Fruit fly (Drosophila melanogaster) whole organism: ENCODE measurements around the gene CG5895.

Experiments
- CG8478 ChIP-seq: fragments of >200 bp; optimal IDR thresholded peaks from 2 replicates; lab custom pipeline; 2018; ENCODE audit warnings: inconsistent platforms
- Dll ChIP-seq: fragments of >200 bp; optimal IDR thresholded peaks from 2 replicates; lab custom pipeline; 2017
- EcR ChIP-seq, 2 experiments: fragments of >200 bp; optimal IDR thresholded peaks; 2 replicates each; lab custom pipeline; 2017; ENCODE audit warnings: missing biosample characterization in 2 of 2, missing genetic modification characterization in 2 of 2, missing genetic modification reagents in 2 of 2
- pan ChIP-seq: fragments of >200 bp; optimal IDR thresholded peaks from 2 replicates; lab custom pipeline; 2017
- psq ChIP-seq: fragments of >200 bp; optimal IDR thresholded peaks from 2 replicates; lab custom pipeline; 2017
- usp ChIP-seq: fragments of >200 bp; optimal IDR thresholded peaks from 2 replicates; lab custom pipeline; 2017; ENCODE audit warnings: missing biosample characterization, missing genetic modification characterization, mixed read lengths

- no peak for TF ChIP-seq psq (lab: Kevin White, UChicago)
- no peak for TF ChIP-seq pan (lab: Kevin White, UChicago)
- TF ChIP-seq CG8478 (lab: Kevin White, UChicago): no peak
- no peak for TF ChIP-seq usp (GFP tag; lab: Kevin White, UChicago)
- no peak for TF ChIP-seq EcR (GFP tag; optimal IDR thresholded peaks at IDR 0.05; lab: Kevin White, UChicago)
- TF ChIP-seq Dll (lab: Kevin White, UChicago): no peak
Observed at dm6 chr3L:16019144-16020006, 15.9 kb upstream of the CG5895 start.
